Fruit fly (Drosophila melanogaster): ENCODE data around the gene dj.
A peak's percentile ranks its signal among the peaks of the same experiment; 100 is the strongest.

The dj gene

dm6 chr3R:7085455-7085854, 26.3 kb downstream of the dj start (continued):
- no peak for TF ChIP-seq peb (GFP tag; IDR thresholded peaks at IDR 0.05)
- peak; percentile 24 for TF ChIP-seq CG4617 (GFP tag; optimal IDR thresholded peaks at IDR 0.05; ENCODE audit: borderline replicate concordance)
- TF ChIP-seq zfh1 (GFP tag; IDR thresholded peaks at IDR 0.05), result peak; percentile 5; the same call in 1 of the 3 replicates
- no peak for TF ChIP-seq dysf (GFP tag; IDR thresholded peaks at IDR 0.05)
- peak; percentile 0 for TF ChIP-seq CrebB (tag; optimal IDR thresholded peaks at IDR 0.05)
- TF ChIP-seq esg (GFP tag; conservative IDR thresholded peaks at IDR 0.05), result no peak
- TF ChIP-seq sima (GFP tag; optimal IDR thresholded peaks at IDR 0.05), result no peak
- peak; percentile 8 for TF ChIP-seq CG12659 (GFP tag; optimal IDR thresholded peaks at IDR 0.05)
- TF ChIP-seq CG30431 (GFP tag; optimal IDR thresholded peaks at IDR 0.05), result no peak
- TF ChIP-seq nerfin-1 (tag; optimal IDR thresholded peaks at IDR 0.05), result no peak
- no peak for TF ChIP-seq dan (GFP tag; IDR thresholded peaks at IDR 0.05)
- no peak for TF ChIP-seq bab2 (GFP tag; optimal IDR thresholded peaks at IDR 0.05)
- TF ChIP-seq cas (GFP tag; IDR thresholded peaks at IDR 0.05), result no peak
- no peak for TF ChIP-seq Nf-YB (GFP tag; optimal IDR thresholded peaks at IDR 0.05)
- TF ChIP-seq Nf-YA (GFP tag; IDR thresholded peaks at IDR 0.05), result no peak
- TF ChIP-seq CG6854 (GFP tag; optimal IDR thresholded peaks at IDR 0.05), result no peak
- TF ChIP-seq Sry-β (GFP tag; optimal IDR thresholded peaks at IDR 0.05), result no peak
- TF ChIP-seq CG2116 (GFP tag; optimal IDR thresholded peaks at IDR 0.05), result no peak
- no peak for TF ChIP-seq CG16863 (GFP tag; optimal IDR thresholded peaks at IDR 0.05)
- no peak for TF ChIP-seq CG12942 (GFP tag; optimal IDR thresholded peaks at IDR 0.05)
- TF ChIP-seq CG4424 (GFP tag; optimal IDR thresholded peaks at IDR 0.05), result no peak
- no peak for TF ChIP-seq Asciz (GFP tag; optimal IDR thresholded peaks at IDR 0.05)
- no peak for TF ChIP-seq CkIIα-i1 (GFP tag; IDR thresholded peaks at IDR 0.05)
- no peak for TF ChIP-seq CG17361 (GFP tag; IDR thresholded peaks at IDR 0.05)
- no peak for TF ChIP-seq CG7271 (tag; optimal IDR thresholded peaks at IDR 0.05)
- TF ChIP-seq pum (GFP tag; optimal IDR thresholded peaks at IDR 0.05), result no peak
- TF ChIP-seq Sox102F (GFP tag; optimal IDR thresholded peaks at IDR 0.05), result no peak
- no peak for TF ChIP-seq amos (GFP tag; IDR thresholded peaks at IDR 0.05; ENCODE audit: partially characterized antibody)
- no peak for TF ChIP-seq CG16815 (GFP tag; optimal IDR thresholded peaks at IDR 0.05)
- no peak for TF ChIP-seq CG7556 (GFP tag; optimal IDR thresholded peaks at IDR 0.05)
- no peak for TF ChIP-seq dmrt99B (tag; optimal IDR thresholded peaks at IDR 0.05)
- TF ChIP-seq CG10543 (GFP tag; optimal IDR thresholded peaks at IDR 0.05), result no peak
- TF ChIP-seq CG33557 (GFP tag; optimal IDR thresholded peaks at IDR 0.05), result no peak
- no peak for TF ChIP-seq CG11504 (tag; optimal IDR thresholded peaks at IDR 0.05)
- TF ChIP-seq CG11695 (GFP tag; IDR thresholded peaks at IDR 0.05), result no peak
- TF ChIP-seq CG31224 (GFP tag; IDR thresholded peaks at IDR 0.05), result no peak
- no peak for TF ChIP-seq HLH4C (GFP tag; IDR thresholded peaks at IDR 0.05; ENCODE audit: partially characterized antibody)
- no peak for TF ChIP-seq CG6254 (GFP tag; optimal IDR thresholded peaks at IDR 0.05)
- TF ChIP-seq CG15696 (tag; optimal IDR thresholded peaks at IDR 0.05), result no peak
- 0 out of 2 replicates have a peak, but pooled peaks have one; percentile 22 for TF ChIP-seq sob (GFP tag; IDR thresholded peaks at IDR 0.05)
- TF ChIP-seq NC2β (GFP tag; optimal IDR thresholded peaks at IDR 0.05), result no peak
- TF ChIP-seq CG32767 (GFP tag; IDR thresholded peaks at IDR 0.05), result peak; percentile 41; the same call in 1 of the 2 replicates
- TF ChIP-seq sqz (GFP tag; optimal IDR thresholded peaks at IDR 0.05), result no peak
- TF ChIP-seq Gsc (GFP tag; IDR thresholded peaks at IDR 0.05), result no peak
- TF ChIP-seq CG12104 (GFP tag; optimal IDR thresholded peaks at IDR 0.05), result no peak
- no peak for TF ChIP-seq fd64A (GFP tag; optimal IDR thresholded peaks at IDR 0.05)
- peak; percentile 84 for TF ChIP-seq E2f2 (GFP tag; IDR thresholded peaks at IDR 0.05)
- 0 out of 2 replicates have a peak, but pooled peaks have one; percentile 14 for TF ChIP-seq ara (GFP tag; IDR thresholded peaks at IDR 0.05)
- TF ChIP-seq her (GFP tag; optimal IDR thresholded peaks at IDR 0.05), result no peak
- TF ChIP-seq Ravus (GFP tag; IDR thresholded peaks at IDR 0.05), result no peak
- no peak for TF ChIP-seq bcd (GFP tag; optimal IDR thresholded peaks at IDR 0.05)
- no peak for TF ChIP-seq jing (GFP tag; optimal IDR thresholded peaks at IDR 0.05)
